Fruit fly (Drosophila melanogaster) S2 (cell line): ENCODE results near the gene CG32625.

ENCODE experiments used
- CG8478 ChIP-seq: fragments of >200 bp; optimal IDR thresholded peaks from 2 replicates; lab custom pipeline; 2018
- CTCF ChIP-seq, 2 experiments: fragments of >200 bp; optimal IDR thresholded peaks; 2 replicates each; lab custom pipeline; 2018

dm6 chrX:13761762-13762371 is 5.2 kb upstream of the CG32625 start:
- TF ChIP-seq CG8478 (lab: Kevin White, UChicago) (no peak), CTCF (optimal IDR thresholded peaks at IDR 0.05; lab: Kevin White, UChicago) (no peak)
